Worm (Caenorhabditis elegans) whole organism, L3 larva: ENCODE results near the gene F47B8.14.

Experiments used
- ZK546.5 ChIP-seq: sonication (generic microtip); optimal IDR thresholded peaks from 2 replicates; lab custom pipeline; 2017; ENCODE audit warnings: missing biosample characterization, missing genetic modification characterization
- aly-2 ChIP-seq: fragments of 150-350 bp; optimal IDR thresholded peaks from 2 replicates; lab custom pipeline; 2014; ENCODE audit warnings: missing biosample characterization, missing genetic modification characterization
- ama-1 ChIP-seq: fragments of 150-350 bp; optimal IDR thresholded peaks from 2 replicates; lab custom pipeline; 2018
- ceh-16 ChIP-seq: sonication (generic microtip); optimal IDR thresholded peaks from 2 replicates; lab custom pipeline; 2017; ENCODE audit warnings: missing biosample characterization, missing genetic modification characterization
- ceh-28 ChIP-seq: fragments of 150-350 bp; optimal IDR thresholded peaks from 2 replicates; lab custom pipeline; 2014; ENCODE audit warnings: missing biosample characterization, missing genetic modification reagents, missing genetic modification characterization
- ceh-82 ChIP-seq: fragments of 150-350 bp; optimal IDR thresholded peaks from 2 replicates; lab custom pipeline; 2014; ENCODE audit warnings: missing biosample characterization, missing genetic modification characterization
- daf-12 ChIP-seq: fragments of 150-350 bp; optimal IDR thresholded peaks from 2 replicates; lab custom pipeline; 2014; ENCODE audit warnings: missing biosample characterization, missing genetic modification reagents, missing genetic modification characterization
- egl-27 ChIP-seq: sonication (generic microtip); optimal IDR thresholded peaks from 4 replicates; lab custom pipeline; 2017; ENCODE audit warnings: missing biosample characterization, missing genetic modification reagents, missing genetic modification characterization
- egl-5 ChIP-seq: fragments of 150-350 bp; optimal IDR thresholded peaks from 2 replicates; lab custom pipeline; 2017; ENCODE audit warnings: missing biosample characterization, missing genetic modification reagents, missing genetic modification characterization, inconsistent platforms
- elt-1 ChIP-seq: fragments of 150-350 bp; optimal IDR thresholded peaks from 2 replicates; lab custom pipeline; 2014; ENCODE audit warnings: missing biosample characterization, missing genetic modification characterization
- elt-2 ChIP-seq: sonication (generic microtip); optimal IDR thresholded peaks from 2 replicates; lab custom pipeline; 2016; ENCODE audit warnings: missing genetic modification reagents, mild to moderate bottlenecking, missing genetic modification characterization, missing compliant biosample characterization
- elt-3 ChIP-seq, 3 experiments: fragments of 150-350 bp in 1 of 3; sonication (generic microtip) in 2 of 3; optimal IDR thresholded peaks; 2 replicates in 2 of 3; 4 replicates in 1 of 3; lab custom pipeline; 2014 to 2017; ENCODE audit warnings: missing biosample characterization in 3 of 3, missing genetic modification characterization in 3 of 3
- eor-1 ChIP-seq, 2 experiments: fragments of 150-350 bp; optimal IDR thresholded peaks; 2 replicates each; lab custom pipeline; 2014 to 2018; ENCODE audit warnings: missing biosample characterization in 2 of 2, missing genetic modification characterization in 2 of 2
- fkh-10 ChIP-seq: sonication (generic microtip); optimal IDR thresholded peaks from 2 replicates; lab custom pipeline; 2017; ENCODE audit warnings: missing biosample characterization, missing genetic modification reagents, missing genetic modification characterization
- fkh-2 ChIP-seq: fragments of 150-350 bp; optimal IDR thresholded peaks from 2 replicates; lab custom pipeline; 2014; ENCODE audit warnings: missing biosample characterization, missing genetic modification reagents, missing genetic modification characterization
- fos-1 ChIP-seq: fragments of 150-350 bp; optimal IDR thresholded peaks from 2 replicates; lab custom pipeline; 2014; ENCODE audit warnings: missing biosample characterization, missing genetic modification characterization
- hmg-11 ChIP-seq: sonication (generic microtip); optimal IDR thresholded peaks from 2 replicates; lab custom pipeline; 2016; ENCODE audit warnings: missing genetic modification characterization, missing compliant biosample characterization
- jun-1 ChIP-seq: fragments of 150-350 bp; optimal IDR thresholded peaks from 2 replicates; lab custom pipeline; 2014; ENCODE audit warnings: missing biosample characterization, missing genetic modification reagents, missing genetic modification characterization
- lin-15B ChIP-seq: fragments of 150-350 bp; optimal IDR thresholded peaks from 2 replicates; lab custom pipeline; 2014; ENCODE audit warnings: missing biosample characterization, missing genetic modification characterization
- lin-39 ChIP-seq: fragments of 150-350 bp; optimal IDR thresholded peaks from 2 replicates; lab custom pipeline; 2018; ENCODE audit warnings: missing biosample characterization, missing genetic modification reagents, missing genetic modification characterization
- lsy-12 ChIP-seq: sonication (generic microtip); optimal IDR thresholded peaks from 2 replicates; lab custom pipeline; 2016; ENCODE audit warnings: mild to moderate bottlenecking, missing genetic modification characterization, missing compliant biosample characterization
- mdl-1 ChIP-seq: fragments of 150-350 bp; optimal IDR thresholded peaks from 2 replicates; lab custom pipeline; 2014; ENCODE audit warnings: missing biosample characterization, missing genetic modification characterization
- mml-1 ChIP-seq: fragments of 150-350 bp; sonication (generic microtip); optimal IDR thresholded peaks from 3 replicates; lab custom pipeline; 2014; ENCODE audit warnings: missing biosample characterization, missing genetic modification characterization
- nfya-1 ChIP-seq: sonication (generic microtip); optimal IDR thresholded peaks from 2 replicates; lab custom pipeline; 2017; ENCODE audit warnings: missing genetic modification characterization, mild to moderate bottlenecking, missing compliant biosample characterization, antibody characterized with exemption, moderate library complexity; ENCODE audit not compliant: insufficient read depth
- nhr-11 ChIP-seq: fragments of 150-350 bp; optimal IDR thresholded peaks from 2 replicates; lab custom pipeline; 2014; ENCODE audit warnings: missing biosample characterization, missing genetic modification characterization
- nhr-23 ChIP-seq: fragments of 150-350 bp; optimal IDR thresholded peaks from 2 replicates; lab custom pipeline; 2014; ENCODE audit warnings: missing biosample characterization, missing genetic modification reagents, missing genetic modification characterization
- nhr-237 ChIP-seq: fragments of 150-350 bp; optimal IDR thresholded peaks from 2 replicates; lab custom pipeline; 2014; ENCODE audit warnings: missing biosample characterization, missing genetic modification characterization
- nhr-25 ChIP-seq: sonication (generic microtip); optimal IDR thresholded peaks from 2 replicates; lab custom pipeline; 2017; ENCODE audit warnings: missing biosample characterization, missing genetic modification characterization
- nhr-28 ChIP-seq: fragments of 150-350 bp; optimal IDR thresholded peaks from 2 replicates; lab custom pipeline; 2014; ENCODE audit warnings: missing biosample characterization, missing genetic modification characterization
- nhr-43 ChIP-seq: sonication (generic microtip); optimal IDR thresholded peaks from 2 replicates; lab custom pipeline; 2016; ENCODE audit warnings: mild to moderate bottlenecking, missing genetic modification characterization, missing compliant biosample characterization; ENCODE audit not compliant: poor library complexity, severe bottlenecking
- nhr-76 ChIP-seq: fragments of 150-350 bp; sonication (generic microtip); optimal IDR thresholded peaks from 5 replicates; lab custom pipeline; 2014; ENCODE audit warnings: missing biosample characterization, missing genetic modification characterization
- pha-4 ChIP-seq: fragments of 150-350 bp; optimal IDR thresholded peaks from 2 replicates; lab custom pipeline; 2014; ENCODE audit warnings: missing biosample characterization, missing genetic modification reagents, missing genetic modification characterization
- pqm-1 ChIP-seq: fragments of 150-350 bp; optimal IDR thresholded peaks from 2 replicates; lab custom pipeline; 2017; ENCODE audit warnings: missing biosample characterization, missing genetic modification characterization, inconsistent platforms
- sea-2 ChIP-seq: fragments of 150-350 bp; sonication (generic microtip); optimal IDR thresholded peaks from 4 replicates; lab custom pipeline; 2014; ENCODE audit warnings: missing biosample characterization, missing genetic modification reagents, missing genetic modification characterization
- skn-1 ChIP-seq: fragments of 150-350 bp; optimal IDR thresholded peaks from 2 replicates; lab custom pipeline; 2014; ENCODE audit warnings: missing biosample characterization, missing genetic modification characterization
- snpc-4 ChIP-seq: fragments of 150-350 bp; optimal IDR thresholded peaks from 2 replicates; lab custom pipeline; 2014; ENCODE audit warnings: missing biosample characterization, missing genetic modification characterization
- tbx-2 ChIP-seq: sonication (generic microtip); optimal IDR thresholded peaks from 2 replicates; lab custom pipeline; 2016; ENCODE audit warnings: mild to moderate bottlenecking, missing genetic modification characterization, missing compliant biosample characterization
- unc-62 ChIP-seq: fragments of 150-350 bp; sonication (generic microtip); optimal IDR thresholded peaks from 4 replicates; lab custom pipeline; 2014; ENCODE audit warnings: missing biosample characterization, missing genetic modification reagents, missing genetic modification characterization
- ztf-11 ChIP-seq: fragments of 150-350 bp; optimal IDR thresholded peaks from 2 replicates; lab custom pipeline; 2014; ENCODE audit warnings: missing biosample characterization, missing genetic modification characterization
- ztf-4 ChIP-seq: fragments of 150-350 bp; optimal IDR thresholded peaks from 2 replicates; lab custom pipeline; 2014; ENCODE audit warnings: missing biosample characterization, missing genetic modification characterization

Gene F47B8.14

DNA sequence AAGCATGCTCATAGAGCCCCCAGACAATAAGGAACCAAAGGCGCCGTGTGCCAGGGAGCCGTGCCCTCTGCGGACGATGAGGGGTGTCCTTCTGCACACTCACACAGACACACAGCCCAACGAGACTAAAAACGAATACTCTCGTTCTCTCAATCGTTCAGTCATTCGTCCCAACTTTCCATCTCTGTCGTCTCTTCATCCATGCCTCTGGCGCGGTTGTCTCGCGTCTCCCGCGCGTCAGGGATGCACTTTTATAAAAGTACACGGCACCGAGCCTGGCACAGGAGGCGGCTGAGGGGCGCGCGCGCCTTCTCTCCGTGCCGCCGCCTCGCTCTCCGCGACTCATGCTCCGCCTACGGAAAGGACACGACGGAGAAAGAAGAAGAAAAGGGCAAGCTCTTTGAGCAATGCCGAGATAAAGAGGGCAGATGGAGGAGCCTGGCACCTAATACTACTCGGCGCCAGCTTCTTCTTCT lies 46.2 kb downstream of the F47B8.14 start (continued):
- no peak for TF ChIP-seq aly-2 (tag; lab: Kevin White, UChicago)
- TF ChIP-seq eor-1 (tag; optimal IDR thresholded peaks at IDR 0.05; lab: Kevin White, UChicago), result no peak
- TF ChIP-seq egl-5 (tag; lab: Kevin White, UChicago), result no peak
- peak; percentile 99 for TF ChIP-seq daf-12 (tag; lab: Kevin White, UChicago)
- TF ChIP-seq sea-2 (GFP tag; lab: Kevin White, UChicago), result no peak
- TF ChIP-seq mdl-1 (tag; lab: Kevin White, UChicago), result peak; percentile 70
- TF ChIP-seq fkh-10 (GFP tag; lab: Kevin White, UChicago), result no peak
- TF ChIP-seq unc-62, result peak; percentile 85
- peak; percentile 32 for TF ChIP-seq elt-2 (tag; lab: Kevin White, UChicago)
- TF ChIP-seq lin-15B (tag; lab: Kevin White, UChicago), result peak; percentile 24
- peak; percentile 72 for TF ChIP-seq ceh-82 (tag; lab: Kevin White, UChicago)
- TF ChIP-seq nhr-23 (tag; lab: Kevin White, UChicago), result peak; percentile 90
- TF ChIP-seq snpc-4 (tag; lab: Kevin White, UChicago), result peak; percentile 44
- TF ChIP-seq egl-27 (tag; lab: Kevin White, UChicago), result no peak
- no peak for TF ChIP-seq nhr-11
- peak; percentile 77 for TF ChIP-seq nhr-25 (tag; lab: Kevin White, UChicago)
- TF ChIP-seq nfya-1, result peak; percentile 95
- peak; percentile 82 for TF ChIP-seq fos-1
- no peak for TF ChIP-seq mml-1 (tag; lab: Kevin White, UChicago)
- TF ChIP-seq lsy-12 (tag; lab: Kevin White, UChicago), result peak; percentile 86
- peak; percentile 74 for TF ChIP-seq nhr-43 (tag; lab: Kevin White, UChicago)
- TF ChIP-seq ama-1 (lab: Kevin White, UChicago), result no peak
- TF ChIP-seq nhr-28 (tag; lab: Kevin White, UChicago), result no peak
- TF ChIP-seq ceh-16 (tag; lab: Kevin White, UChicago), result no peak
- TF ChIP-seq ceh-28 (tag; lab: Kevin White, UChicago), result peak; percentile 72

DNA sequence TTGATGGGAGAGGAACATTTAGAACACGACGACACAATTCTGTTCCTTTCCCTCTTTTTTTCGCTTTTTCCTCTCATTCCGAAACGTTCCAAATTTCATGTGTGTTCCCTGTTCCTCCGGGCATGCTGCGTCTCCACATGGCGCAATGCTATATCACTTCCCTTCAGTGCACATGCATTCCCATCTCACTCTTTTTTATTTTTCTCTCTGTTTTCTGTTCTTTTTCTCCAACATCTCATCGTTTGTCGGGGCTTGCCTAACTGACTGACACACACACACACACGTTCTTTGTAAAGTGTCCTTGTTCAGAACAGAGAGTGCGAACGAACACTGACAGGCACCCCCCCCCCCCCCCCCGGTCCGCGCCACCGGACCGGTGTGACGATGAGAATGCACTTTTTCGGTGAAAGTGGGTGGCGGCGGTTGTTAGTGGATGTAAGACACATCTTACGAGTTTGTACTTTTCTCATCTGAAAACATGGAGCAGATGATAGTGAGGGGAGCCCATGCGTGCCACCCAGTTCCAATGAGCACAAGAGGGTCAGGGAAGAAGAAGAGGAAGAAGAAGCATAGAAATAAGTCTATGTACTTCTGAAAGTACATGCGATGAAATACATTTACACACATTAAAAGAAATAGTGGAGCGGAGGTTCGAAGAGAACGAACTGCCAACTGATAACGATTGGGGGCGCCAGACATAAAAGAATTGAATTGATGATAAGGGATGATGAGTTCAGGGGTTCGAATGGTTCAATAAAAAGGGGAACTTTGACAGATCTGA lies 48.1 kb downstream of the F47B8.14 start:
- TF ChIP-seq ztf-11, result peak; percentile 1
- no peak for TF ChIP-seq nhr-11
- peak; percentile 81 for TF ChIP-seq nfya-1
- peak; percentile 24 for TF ChIP-seq lsy-12 (tag; lab: Kevin White, UChicago)
- TF ChIP-seq unc-62, result peak; percentile 57
- peak; percentile 96 for TF ChIP-seq pqm-1 (tag; lab: Kevin White, UChicago)
- peak; percentile 73 for TF ChIP-seq elt-2 (tag; lab: Kevin White, UChicago)
- TF ChIP-seq nhr-23 (tag; lab: Kevin White, UChicago), result peak; percentile 89
- TF ChIP-seq eor-1 (tag; optimal IDR thresholded peaks at IDR 0.05; lab: Kevin White, UChicago), result no peak
- no peak for TF ChIP-seq lin-39 (tag; lab: Kevin White, UChicago)
- peak; percentile 56 for TF ChIP-seq egl-5 (tag; lab: Kevin White, UChicago)
- TF ChIP-seq nhr-76, result no peak
- TF ChIP-seq nhr-237 (tag; lab: Kevin White, UChicago), result no peak
- peak; percentile 53 for TF ChIP-seq pha-4 (tag; lab: Kevin White, UChicago)
- TF ChIP-seq tbx-2 (tag; lab: Kevin White, UChicago), result peak; percentile 6
- no peak for TF ChIP-seq elt-1 (tag; lab: Kevin White, UChicago)
- TF ChIP-seq daf-12 (tag; lab: Kevin White, UChicago), result peak; percentile 81
- no peak for TF ChIP-seq fkh-2 (tag; lab: Kevin White, UChicago)
- TF ChIP-seq jun-1 (tag; lab: Kevin White, UChicago), result peak; percentile 11
- TF ChIP-seq elt-3 (tag; optimal IDR thresholded peaks at IDR 0.05; lab: Kevin White, UChicago), result no peak
- peak; percentile 95 for TF ChIP-seq hmg-11 (tag; lab: Kevin White, UChicago)
- TF ChIP-seq skn-1 (tag; lab: Kevin White, UChicago), result no peak
- no peak for TF ChIP-seq ZK546.5 (tag; lab: Kevin White, UChicago)
- TF ChIP-seq fos-1, result no peak
- peak; percentile 49 for TF ChIP-seq snpc-4 (tag; lab: Kevin White, UChicago)
- TF ChIP-seq ztf-4 (tag; lab: Kevin White, UChicago), result peak; percentile 29
- TF ChIP-seq nhr-25 (tag; lab: Kevin White, UChicago), result peak; percentile 77
- TF ChIP-seq nhr-43 (tag; lab: Kevin White, UChicago), result peak; percentile 52
